Worm (Caenorhabditis elegans): ENCODE results near the gene math-18.

- no peak for TF ChIP-seq ceh-28 (tag; optimal IDR thresholded peaks at IDR 0.05)
- TF ChIP-seq unc-39 (tag; optimal IDR thresholded peaks at IDR 0.05), result no peak
- TF ChIP-seq snpc-4 (tag; optimal IDR thresholded peaks at IDR 0.05), result no peak
- TF ChIP-seq unc-62 (GFP tag; optimal IDR thresholded peaks at IDR 0.05 in 1 of 2), result no peak
- TF ChIP-seq unc-62 (tag; optimal IDR thresholded peaks at IDR 0.05), result no peak
- no peak for TF ChIP-seq fos-1 (tag; optimal IDR thresholded peaks at IDR 0.05)
- no peak for TF ChIP-seq dpl-1 (GFP tag; optimal IDR thresholded peaks at IDR 0.05)
- no peak for TF ChIP-seq nhr-77 (tag; optimal IDR thresholded peaks at IDR 0.05)
Measured at ce11 chrII:2175367-2175766, 21.6 kb downstream of the math-18 start, which contains the start of gene C33C12.7.

All from whole organism, L4 larva.